Fruit fly (Drosophila melanogaster): Measurements from ENCODE around the gene Marf.

Gene Marf

dm6 chrX:6365632-6366356, at the start of gene Marf, which contains the start of gene swa:
Gene Marf (plus strand): TSS chrX:6365949.
Gene swa (minus strand): TSS chrX:6365708.
- no peak for TF ChIP-seq CG5204 (GFP tag; optimal IDR thresholded peaks at IDR 0.05)
- peak; percentile 88 for TF ChIP-seq kay (GFP tag; ENCODE audit: borderline replicate concordance)
- no peak for TF ChIP-seq CG7101 (tag; optimal IDR thresholded peaks at IDR 0.05)

DNA sequence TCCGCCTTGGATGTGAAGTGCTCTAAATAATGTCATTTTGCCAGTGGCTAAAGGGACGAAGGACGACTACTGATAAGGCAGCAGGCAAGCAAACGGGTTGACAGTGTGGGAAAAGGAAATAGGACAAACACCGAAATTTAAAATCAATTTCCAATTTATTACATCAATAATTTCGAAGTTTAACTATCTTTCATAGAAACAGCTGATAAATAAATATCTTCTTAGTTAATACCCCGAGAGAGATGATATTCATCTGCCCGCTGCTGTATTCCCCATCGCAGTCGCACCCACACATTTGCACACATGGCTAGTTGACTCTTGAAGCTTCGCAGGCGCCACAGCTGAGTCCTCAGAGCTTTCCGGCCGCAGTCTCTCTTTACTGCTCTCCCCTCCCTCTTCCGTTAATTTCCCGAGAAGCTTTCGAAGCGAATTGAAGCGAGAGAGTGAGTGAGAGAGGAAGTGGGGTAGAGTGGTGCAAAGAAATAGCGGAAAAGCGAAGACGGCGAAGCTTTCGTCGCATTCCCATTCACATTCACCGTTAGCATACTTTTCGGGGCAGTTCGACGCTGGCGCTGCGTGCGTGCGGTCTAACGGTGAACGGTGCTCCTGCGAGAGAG, 48.8 kb upstream of the Marf start:
- TF ChIP-seq CG7101 (tag; optimal IDR thresholded peaks at IDR 0.05) (peak; percentile 69), CG14711 (tag; optimal IDR thresholded peaks at IDR 0.05) (peak; percentile 25), Clk (GFP tag; optimal IDR thresholded peaks at IDR 0.05) (peak; percentile 17), toe (GFP tag; optimal IDR thresholded peaks at IDR 0.05) (peak; percentile 11), tj (GFP tag; optimal IDR thresholded peaks at IDR 0.05) (peak; percentile 4), Hr96 (GFP tag; optimal IDR thresholded peaks at IDR 0.05) (peak; percentile 36), bab1 (GFP tag; optimal IDR thresholded peaks at IDR 0.05) (no peak), kay (GFP tag; ENCODE audit: borderline replicate concordance) (no peak), CG5204 (GFP tag; optimal IDR thresholded peaks at IDR 0.05) (peak; percentile 12), CG12768 (GFP tag; optimal IDR thresholded peaks at IDR 0.05) (peak; percentile 50), cic (GFP tag; optimal IDR thresholded peaks at IDR 0.05) (no peak), ovo (GFP tag; optimal IDR thresholded peaks at IDR 0.05) (no peak), CG7045 (GFP tag; optimal IDR thresholded peaks at IDR 0.05) (peak; percentile 66), pad (GFP tag; optimal IDR thresholded peaks at IDR 0.05) (peak; percentile 21), CG11617 (GFP tag; optimal IDR thresholded peaks at IDR 0.05) (peak; percentile 22), CG33017 (tag; optimal IDR thresholded peaks at IDR 0.05) (peak; percentile 52), cnc (optimal IDR thresholded peaks at IDR 0.05) (no peak)

- TF ChIP-seq CG7045 (GFP tag; optimal IDR thresholded peaks at IDR 0.05): peak; percentile 89
- peak; percentile 86 for TF ChIP-seq CG14711 (tag; optimal IDR thresholded peaks at IDR 0.05)
- TF ChIP-seq Clk (GFP tag; optimal IDR thresholded peaks at IDR 0.05): peak; percentile 46
- peak; percentile 93 for TF ChIP-seq CG7101 (tag; optimal IDR thresholded peaks at IDR 0.05)
- TF ChIP-seq CG1620 (GFP tag; optimal IDR thresholded peaks at IDR 0.05): peak; percentile 54
- TF ChIP-seq bab1 (GFP tag; optimal IDR thresholded peaks at IDR 0.05): peak; percentile 96
- TF ChIP-seq Hr96 (GFP tag; optimal IDR thresholded peaks at IDR 0.05): peak; percentile 83
- TF ChIP-seq CG5204 (GFP tag; optimal IDR thresholded peaks at IDR 0.05): peak; percentile 79
- peak; percentile 81 for TF ChIP-seq pad (GFP tag; optimal IDR thresholded peaks at IDR 0.05)
- peak; percentile 96 for TF ChIP-seq CG11617 (GFP tag; optimal IDR thresholded peaks at IDR 0.05)
- peak; percentile 74 for TF ChIP-seq cic (GFP tag; optimal IDR thresholded peaks at IDR 0.05)
- TF ChIP-seq Crg-1 (GFP tag; optimal IDR thresholded peaks at IDR 0.05): peak; percentile 73
- peak; percentile 86 for TF ChIP-seq CG12768 (GFP tag; optimal IDR thresholded peaks at IDR 0.05)
- TF ChIP-seq Mnt (GFP tag; optimal IDR thresholded peaks at IDR 0.05): peak; percentile 65
- TF ChIP-seq cnc (optimal IDR thresholded peaks at IDR 0.05): no peak
- peak; percentile 92 for TF ChIP-seq kay (GFP tag; ENCODE audit: borderline replicate concordance)
- peak; percentile 61 for TF ChIP-seq toe (GFP tag; optimal IDR thresholded peaks at IDR 0.05)
- TF ChIP-seq tj (GFP tag; optimal IDR thresholded peaks at IDR 0.05): peak; percentile 82
- TF ChIP-seq CG33017 (tag; optimal IDR thresholded peaks at IDR 0.05): peak; percentile 85
- peak; percentile 71 for TF ChIP-seq ovo (GFP tag; optimal IDR thresholded peaks at IDR 0.05)
Measured at dm6 chrX:6330369-6330949, 35.3 kb upstream of the Marf start, which contains the start of gene CG42240. Gene CG42240 (plus strand): TSS chrX:6330842.

dm6 chrX:6332988-6333719, 32.6 kb upstream of the Marf start:
- TF ChIP-seq kay (GFP tag; ENCODE audit: borderline replicate concordance): peak; percentile 36
- TF ChIP-seq cic (GFP tag; optimal IDR thresholded peaks at IDR 0.05): no peak
- peak; percentile 57 for TF ChIP-seq CG11617 (GFP tag; optimal IDR thresholded peaks at IDR 0.05)
- TF ChIP-seq CG7045 (GFP tag; optimal IDR thresholded peaks at IDR 0.05): peak; percentile 23
- TF ChIP-seq CG7101 (tag; optimal IDR thresholded peaks at IDR 0.05): no peak
- peak; percentile 65 for TF ChIP-seq tj (GFP tag; optimal IDR thresholded peaks at IDR 0.05)
- peak; percentile 53 for TF ChIP-seq bab1 (GFP tag; optimal IDR thresholded peaks at IDR 0.05)
- TF ChIP-seq CG14711 (tag; optimal IDR thresholded peaks at IDR 0.05): no peak
- TF ChIP-seq Crg-1 (GFP tag; optimal IDR thresholded peaks at IDR 0.05): peak; percentile 23
- no peak for TF ChIP-seq CG33017 (tag; optimal IDR thresholded peaks at IDR 0.05)
- TF ChIP-seq Mnt (GFP tag; optimal IDR thresholded peaks at IDR 0.05): peak; percentile 37
- TF ChIP-seq CG1620 (GFP tag; optimal IDR thresholded peaks at IDR 0.05): no peak
- TF ChIP-seq CG5204 (GFP tag; optimal IDR thresholded peaks at IDR 0.05): peak; percentile 47
- no peak for TF ChIP-seq toe (GFP tag; optimal IDR thresholded peaks at IDR 0.05)
- TF ChIP-seq pad (GFP tag; optimal IDR thresholded peaks at IDR 0.05): peak; percentile 14
- peak; percentile 30 for TF ChIP-seq CG12768 (GFP tag; optimal IDR thresholded peaks at IDR 0.05)
- TF ChIP-seq Hr96 (GFP tag; optimal IDR thresholded peaks at IDR 0.05): peak; percentile 53
- no peak for TF ChIP-seq cnc (optimal IDR thresholded peaks at IDR 0.05)
- TF ChIP-seq ovo (GFP tag; optimal IDR thresholded peaks at IDR 0.05): no peak
- TF ChIP-seq Clk (GFP tag; optimal IDR thresholded peaks at IDR 0.05): no peak

DNA sequence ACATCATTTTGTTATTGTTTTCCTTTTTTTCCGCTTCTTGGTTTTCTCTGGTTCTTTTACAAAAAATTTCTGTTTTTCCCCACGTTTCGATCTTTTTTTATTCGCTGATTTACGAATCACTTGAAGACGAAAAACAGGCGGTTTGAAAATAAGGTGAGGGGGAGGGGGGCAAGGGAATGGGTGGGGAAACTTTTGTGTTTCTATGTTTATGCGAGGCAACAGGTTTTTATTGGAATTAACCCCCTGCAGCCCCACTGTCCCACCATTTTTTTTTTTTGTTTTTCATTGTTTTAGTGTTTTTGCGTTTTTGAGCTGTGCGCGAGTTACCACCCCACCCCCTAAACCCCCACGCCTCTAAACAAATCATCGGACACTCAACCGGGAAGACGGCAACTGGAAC, 30.8 kb upstream of the Marf start:
- TF ChIP-seq CG12768 (GFP tag; optimal IDR thresholded peaks at IDR 0.05): no peak
